Worm (Caenorhabditis elegans) whole organism, late embryonic: Measurements from ENCODE around the gene zip-7.
A peak's percentile ranks its signal among the peaks of the same experiment; 100 is the strongest.
"Not testable (repeated sequence)": the region's sequence is repeated elsewhere in the genome, so short reads cannot be mapped to it uniquely, and the experiment has no call there.

Source experiments
- unc-3 ChIP-seq, 2 experiments: fragments of 200-800 bp in 1 of 2; sonication (Bioruptor generic) in 1 of 2; sonication (generic microtip) in 1 of 2; conservative IDR thresholded peaks in 1 of 2; optimal IDR thresholded peaks in 1 of 2; 2 replicates each; pipeline versions ENCODE4 v1.3.6 to Lab custom; 2016 to 2022; ENCODE audit warnings: missing compliant biosample characterization in 2 of 2, missing genetic modification characterization in 2 of 2, missing genetic modification reagents in 1 of 2

The zip-7 gene

ce11 chrIV:16458368-16458767, 47.1 kb downstream of the zip-7 start:
- TF ChIP-seq unc-3 (GFP tag; conservative IDR thresholded peaks at IDR 0.05; lab: Robert Waterston, UW) = peak; percentile 58
- not testable (repeated sequence) for TF ChIP-seq unc-3 (tag; optimal IDR thresholded peaks at IDR 0.05; lab: Kevin White, UChicago)
- TF ChIP-seq, all 69 proteins: peak for 1; not testable (repeated sequence) for 68
